Fruit fly (Drosophila melanogaster): ENCODE measurements around the gene CG14374.

Gene CG14374

DNA sequence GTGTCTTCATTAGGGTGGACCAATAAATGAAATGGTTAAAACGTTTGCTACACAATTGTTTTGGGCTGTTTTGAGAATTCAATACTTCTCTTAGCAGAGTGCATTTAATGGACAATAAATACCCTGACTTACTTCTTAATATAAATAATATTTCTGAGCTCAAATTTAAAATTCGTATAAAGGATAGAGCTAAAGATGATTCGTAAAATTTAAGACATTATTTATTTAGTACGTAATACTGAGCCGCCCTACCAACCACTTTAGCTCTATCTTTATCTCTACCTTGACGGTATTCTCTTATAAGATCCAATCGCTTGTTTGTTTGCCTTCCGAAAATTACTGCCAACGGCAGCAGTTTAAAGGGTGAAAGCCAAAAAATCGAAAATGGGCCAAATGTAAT lies 36.7 kb upstream of the CG14374 start (continued):
- TF ChIP-seq Trl (optimal IDR thresholded peaks at IDR 0.05), result no peak
- TF ChIP-seq Trl (GFP tag; optimal IDR thresholded peaks at IDR 0.05), result peak; percentile 15
- TF ChIP-seq mirr (GFP tag; optimal IDR thresholded peaks at IDR 0.05), result peak; percentile 16
- no peak for TF ChIP-seq sc (optimal IDR thresholded peaks at IDR 0.05)
- TF ChIP-seq sc (GFP tag; optimal IDR thresholded peaks at IDR 0.05), result peak; percentile 64
- TF ChIP-seq Fer1 (GFP tag; optimal IDR thresholded peaks at IDR 0.05), result peak; percentile 75
- no peak for TF ChIP-seq Sin3A (optimal IDR thresholded peaks at IDR 0.05)
- TF ChIP-seq CG1602 (GFP tag; optimal IDR thresholded peaks at IDR 0.05), result peak; percentile 71
- peak; percentile 40 for TF ChIP-seq Taf1 (GFP tag; IDR thresholded peaks at IDR 0.05)
- TF ChIP-seq lmd (GFP tag; IDR thresholded peaks at IDR 0.05), result peak; percentile 74
- TF ChIP-seq HHEX (GFP tag; optimal IDR thresholded peaks at IDR 0.05), result peak; percentile 70
- peak; percentile 78 for TF ChIP-seq CG6813 (GFP tag; optimal IDR thresholded peaks at IDR 0.05)
- peak; percentile 85 for TF ChIP-seq Atf6 (GFP tag; IDR thresholded peaks at IDR 0.05)
- peak; percentile 60 for TF ChIP-seq CG8281 (tag; optimal IDR thresholded peaks at IDR 0.05)
- TF ChIP-seq ranshi (GFP tag; IDR thresholded peaks at IDR 0.05), result 0 out of 2 replicates have a peak, but pooled peaks have one; percentile 27
- TF ChIP-seq CG7556 (GFP tag; optimal IDR thresholded peaks at IDR 0.05), result peak; percentile 84
- no peak for TF ChIP-seq yki (optimal IDR thresholded peaks at IDR 0.05)
- TF ChIP-seq CG3726 (GFP tag; IDR thresholded peaks at IDR 0.05), result no peak
- TF ChIP-seq usp (GFP tag; optimal IDR thresholded peaks at IDR 0.05), result no peak
- TF ChIP-seq nom (GFP tag; optimal IDR thresholded peaks at IDR 0.05), result peak; percentile 54
- TF ChIP-seq Atf3 (GFP tag; optimal IDR thresholded peaks at IDR 0.05), result no peak
- peak; percentile 61 for TF ChIP-seq Ada2b (GFP tag; IDR thresholded peaks at IDR 0.05)
- TF ChIP-seq tup (GFP tag; optimal IDR thresholded peaks at IDR 0.05), result no peak
- TF ChIP-seq ken (GFP tag; IDR thresholded peaks at IDR 0.05), result peak; percentile 28; the same call in 1 of the 3 replicates
- TF ChIP-seq ab (GFP tag; optimal IDR thresholded peaks at IDR 0.05), result no peak
- TF ChIP-seq CG10979 (tag; optimal IDR thresholded peaks at IDR 0.05), result peak; percentile 81
- peak; percentile 55 for TF ChIP-seq CG6254 (GFP tag; optimal IDR thresholded peaks at IDR 0.05)
- TF ChIP-seq CG1024 (GFP tag; IDR thresholded peaks at IDR 0.05), result no peak
- peak; percentile 81 for TF ChIP-seq CG17328 (GFP tag; IDR thresholded peaks at IDR 0.05)
- peak; percentile 64 for TF ChIP-seq CG30020 (tag; optimal IDR thresholded peaks at IDR 0.05)
- peak in 1 of 2 experiments; percentile 41 for TF ChIP-seq crp (GFP tag; optimal IDR thresholded peaks at IDR 0.05)
- peak; percentile 88 for TF ChIP-seq CG12299 (tag; optimal IDR thresholded peaks at IDR 0.05)
- TF ChIP-seq btn (GFP tag; optimal IDR thresholded peaks at IDR 0.05), result no peak
- TF ChIP-seq pros (GFP tag; optimal IDR thresholded peaks at IDR 0.05), result no peak
- TF ChIP-seq CG3838 (GFP tag; optimal IDR thresholded peaks at IDR 0.05), result peak; percentile 62
- TF ChIP-seq ash1 (GFP tag; optimal IDR thresholded peaks at IDR 0.05), result no peak
- TF ChIP-seq CG15269 (tag; optimal IDR thresholded peaks at IDR 0.05), result peak; percentile 94
- TF ChIP-seq cwo (GFP tag; optimal IDR thresholded peaks at IDR 0.05), result peak; percentile 44
- TF ChIP-seq bbx (GFP tag; IDR thresholded peaks at IDR 0.05; ENCODE audit: partially characterized antibody), result no peak
- TF ChIP-seq CG14014 (GFP tag; IDR thresholded peaks at IDR 0.05), result peak; percentile 86
- no peak for TF ChIP-seq CG7987 (GFP tag; optimal IDR thresholded peaks at IDR 0.05)
- TF ChIP-seq Gug (GFP tag; IDR thresholded peaks at IDR 0.05), result no peak
- TF ChIP-seq pho (GFP tag; optimal IDR thresholded peaks at IDR 0.05), result peak; percentile 57
- no peak for TF ChIP-seq corto (GFP tag; optimal IDR thresholded peaks at IDR 0.05)
- peak; percentile 62; the same call in 2 of the 3 replicates for TF ChIP-seq zfh1 (GFP tag; IDR thresholded peaks at IDR 0.05)
- peak; percentile 69 for TF ChIP-seq Awh (GFP tag; IDR thresholded peaks at IDR 0.05)
- peak; percentile 86 for TF ChIP-seq Ssrp (tag; optimal IDR thresholded peaks at IDR 0.05)
- TF ChIP-seq jing (GFP tag; optimal IDR thresholded peaks at IDR 0.05), result peak; percentile 71
- peak; percentile 50 for TF ChIP-seq mam (GFP tag; optimal IDR thresholded peaks at IDR 0.05)
- peak; percentile 75 for TF ChIP-seq Rfx (GFP tag; IDR thresholded peaks at IDR 0.05)
- peak; percentile 47 for TF ChIP-seq CG16863 (GFP tag; optimal IDR thresholded peaks at IDR 0.05)
- peak; percentile 86 for TF ChIP-seq CG1529 (GFP tag; optimal IDR thresholded peaks at IDR 0.05)

Measured in whole organism, embryonic.